Worm (Caenorhabditis elegans) whole organism, L4/young adult: ENCODE data around the gene srf-3.

Experiments used
- W03F9.2 ChIP-seq: fragments of 150-350 bp; optimal IDR thresholded peaks from 2 replicates; lab custom pipeline; 2014; ENCODE audit warnings: missing biosample characterization, missing genetic modification characterization
- dao-5 ChIP-seq: sonication (generic microtip); optimal IDR thresholded peaks from 2 replicates; lab custom pipeline; 2016; ENCODE audit warnings: missing genotype, missing genetic modification characterization, moderate library complexity, missing compliant biosample characterization
- him-1 ChIP-seq: sonication (generic microtip); optimal IDR thresholded peaks from 2 replicates; lab custom pipeline; 2016; ENCODE audit warnings: missing genotype, missing genetic modification reagents, missing genetic modification characterization, missing compliant biosample characterization

The srf-3 gene

DNA sequence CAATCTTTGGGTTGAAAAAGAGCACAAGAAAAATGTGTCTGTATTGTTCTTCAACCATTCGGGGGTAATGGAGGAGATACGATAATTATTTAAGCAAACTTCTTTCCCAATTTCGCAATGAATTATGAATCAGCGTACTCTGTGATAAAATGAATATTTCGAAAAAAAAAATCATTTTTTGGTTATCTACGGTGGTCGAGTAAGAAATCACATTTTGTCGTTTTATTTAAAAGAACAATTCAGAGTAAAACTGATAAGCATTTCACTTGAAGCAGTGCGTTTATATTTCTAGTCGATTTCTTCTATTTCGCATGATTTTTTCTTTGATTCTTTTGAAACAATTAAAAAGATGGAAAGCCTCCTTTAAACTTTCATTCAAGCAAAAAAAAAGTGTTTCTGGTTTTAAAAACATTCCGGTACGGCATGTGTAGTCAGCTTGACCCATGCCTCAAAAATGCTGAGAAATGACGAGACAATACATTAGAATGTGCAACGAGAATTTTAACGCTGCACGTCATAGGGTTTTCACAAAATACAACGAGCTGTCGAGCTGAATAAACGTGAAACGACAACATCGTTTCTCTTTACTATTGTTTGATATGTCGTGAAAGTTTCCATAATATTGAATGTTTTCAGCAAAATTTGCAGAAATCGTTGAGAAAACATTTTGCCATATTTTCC, 53.3 kb downstream of the srf-3 start, which contains the start of gene K08D8.2:
Gene K08D8.2 (plus strand): TSS at position 631 of the 681 bp plus-strand sequence.
- no peak for TF ChIP-seq dao-5 (tag; lab: Kevin White, UChicago)
- no peak for TF ChIP-seq him-1 (tag; lab: Kevin White, UChicago)
- TF ChIP-seq W03F9.2 (tag; lab: Kevin White, UChicago), result no peak

DNA sequence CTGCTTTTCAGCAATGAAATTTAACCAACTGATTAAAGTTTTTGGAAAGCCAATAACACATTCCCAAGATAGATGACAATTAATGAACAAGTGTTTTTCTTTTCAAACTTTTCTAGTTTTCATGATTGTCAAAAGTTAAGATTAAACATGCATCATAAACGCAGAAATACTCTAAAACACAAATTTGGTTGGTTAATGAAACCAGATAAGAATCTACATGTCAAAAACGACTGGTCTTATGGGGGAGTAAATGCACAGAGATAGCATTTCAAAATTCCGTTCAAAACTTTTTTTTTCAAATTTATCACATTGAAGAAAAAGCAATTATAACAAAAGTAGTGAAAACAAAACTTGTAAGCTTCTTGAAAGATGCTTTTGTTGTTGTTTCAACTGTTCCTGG, 54.4 kb downstream of the srf-3 start:
- TF ChIP-seq W03F9.2 (tag; lab: Kevin White, UChicago), result no peak
- TF ChIP-seq dao-5 (tag; lab: Kevin White, UChicago), result no peak
- no peak for TF ChIP-seq him-1 (tag; lab: Kevin White, UChicago)
